Worm (Caenorhabditis elegans) whole organism, L4/young adult: ENCODE measurements around the gene cest-16.

Experiments used
- W03F9.2 ChIP-seq: fragments of 150-350 bp; optimal IDR thresholded peaks from 2 replicates; lab custom pipeline; 2014; ENCODE audit warnings: missing biosample characterization, missing genetic modification characterization
- dao-5 ChIP-seq: sonication (generic microtip); optimal IDR thresholded peaks from 2 replicates; lab custom pipeline; 2016; ENCODE audit warnings: missing genotype, missing genetic modification characterization, moderate library complexity, missing compliant biosample characterization
- him-1 ChIP-seq: sonication (generic microtip); optimal IDR thresholded peaks from 2 replicates; lab custom pipeline; 2016; ENCODE audit warnings: missing genotype, missing genetic modification reagents, missing genetic modification characterization, missing compliant biosample characterization

The cest-16 gene

ce11 chrX:6299641-6300240, at the start of gene cest-16:
Gene cest-16 (plus strand): TSS chrX:6299942.
- TF ChIP-seq dao-5: no peak
- TF ChIP-seq him-1 (tag; lab: Kevin White, UChicago): no peak
- no peak for TF ChIP-seq W03F9.2 (tag; lab: Kevin White, UChicago)

DNA sequence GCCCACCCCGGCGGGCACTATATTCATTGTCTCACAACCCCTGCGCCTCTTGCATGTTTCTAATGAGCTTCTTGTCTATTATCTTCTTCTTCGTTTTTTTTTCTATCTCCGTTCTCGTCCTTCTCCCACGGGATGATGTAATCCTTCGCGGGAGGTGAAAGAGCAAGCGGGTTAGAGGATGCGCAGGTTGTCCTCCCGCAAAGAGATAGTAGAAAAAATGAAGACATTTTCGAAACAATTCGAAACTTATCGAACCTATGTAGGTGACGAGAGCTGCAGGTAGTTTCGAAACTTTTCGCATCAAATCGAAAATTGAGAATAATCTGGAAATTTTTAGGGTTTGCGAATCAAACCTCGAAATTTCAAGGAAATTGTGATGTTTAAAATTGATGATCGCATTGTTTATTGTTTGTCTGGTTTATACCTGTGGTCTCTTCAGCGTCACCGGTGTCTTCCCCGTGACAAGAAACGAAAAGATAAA, 49.4 kb upstream of the cest-16 start:
- TF ChIP-seq him-1 (tag; lab: Kevin White, UChicago) (no peak), dao-5 (no peak), W03F9.2 (tag; lab: Kevin White, UChicago) (no peak)

DNA sequence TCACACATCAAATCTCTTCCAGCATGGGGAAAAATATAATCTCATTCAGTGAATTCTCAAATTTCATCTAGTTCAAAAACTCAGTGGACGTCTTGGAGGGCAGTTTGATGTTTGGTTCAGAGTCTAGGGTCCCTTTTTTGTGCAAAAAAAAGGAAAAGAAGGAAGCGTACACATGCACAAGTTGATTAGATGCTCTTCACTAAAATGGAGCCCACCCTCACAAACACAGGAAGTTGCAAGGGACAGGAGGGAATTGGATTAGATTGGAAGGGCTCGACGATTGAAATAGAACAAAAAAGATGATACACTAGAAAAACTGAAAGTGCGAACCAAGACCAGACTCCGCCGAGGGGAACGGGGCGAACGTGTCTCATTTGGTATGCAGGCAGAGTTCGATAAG, 48.9 kb upstream of the cest-16 start:
- TF ChIP-seq dao-5: no peak

- no peak for TF ChIP-seq him-1 (tag; lab: Kevin White, UChicago)
- no peak for TF ChIP-seq dao-5
- TF ChIP-seq W03F9.2 (tag; lab: Kevin White, UChicago): no peak
These were observed 48.4 kb upstream of the cest-16 start for ce11 chrX:6251321-6251720.

ce11 chrX:6251947-6252617, 47.7 kb upstream of the cest-16 start:
- TF ChIP-seq him-1 (tag; lab: Kevin White, UChicago) (peak; percentile 45), W03F9.2 (tag; lab: Kevin White, UChicago) (no peak)

ce11 chrX:6252752-6253151, 47.0 kb upstream of the cest-16 start:
- TF ChIP-seq W03F9.2 (tag; lab: Kevin White, UChicago) (no peak), dao-5 (no peak), him-1 (tag; lab: Kevin White, UChicago) (no peak)

DNA sequence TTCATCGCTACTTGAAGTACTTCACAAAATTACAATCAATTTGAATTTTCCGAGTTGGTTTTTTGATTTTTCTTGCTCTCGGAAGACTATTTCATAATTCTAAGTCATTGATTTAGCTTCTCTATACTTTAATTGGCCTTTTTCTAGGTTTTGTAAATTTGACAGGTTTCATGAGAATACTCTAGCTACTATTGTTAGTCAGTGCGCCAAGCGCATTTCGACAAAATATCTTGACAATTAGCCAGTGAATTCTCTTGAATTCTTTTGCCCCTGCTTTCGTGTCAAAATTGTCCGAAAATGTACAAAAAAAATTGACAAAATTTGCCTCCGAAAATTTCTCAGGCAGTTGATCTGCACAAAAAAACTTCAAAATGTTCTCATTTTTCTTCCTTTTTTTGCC, 46.6 kb upstream of the cest-16 start:
- TF ChIP-seq dao-5: no peak
- no peak for TF ChIP-seq W03F9.2 (tag; lab: Kevin White, UChicago)

- TF ChIP-seq dao-5: no peak
- TF ChIP-seq him-1 (tag; lab: Kevin White, UChicago): peak; percentile 5
- TF ChIP-seq W03F9.2 (tag; lab: Kevin White, UChicago): no peak
These were observed 46.2 kb upstream of the cest-16 start for ce11 chrX:6253566-6253898.

- TF ChIP-seq dao-5 (no peak), W03F9.2 (tag; lab: Kevin White, UChicago) (peak; percentile 30)
These were observed 45.7 kb upstream of the cest-16 start for ce11 chrX:6253899-6254670.

ce11 chrX:6254671-6255031, 45.1 kb upstream of the cest-16 start:
- TF ChIP-seq dao-5 (no peak), W03F9.2 (tag; lab: Kevin White, UChicago) (no peak), him-1 (tag; lab: Kevin White, UChicago) (no peak)

DNA sequence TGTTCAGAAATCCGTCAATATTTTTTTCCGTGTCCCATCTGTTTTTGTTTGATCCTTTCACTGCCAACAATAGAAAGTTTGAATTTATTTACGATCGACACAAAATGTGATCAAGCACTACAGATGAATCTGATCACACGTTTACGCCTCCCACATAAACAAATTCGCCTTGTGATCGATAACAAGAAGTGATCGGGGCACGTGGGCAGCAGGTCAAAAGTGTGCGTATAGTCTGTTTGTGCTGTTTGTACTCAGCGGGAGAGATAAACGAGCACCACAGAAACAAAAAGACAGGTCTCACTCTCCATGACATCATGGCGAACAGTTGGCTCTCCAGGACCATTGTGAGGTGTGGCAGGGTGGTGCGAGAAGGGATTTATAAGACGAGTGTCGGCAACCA, 44.2 kb upstream of the cest-16 start:
- TF ChIP-seq dao-5: peak; percentile 32
- no peak for TF ChIP-seq him-1 (tag; lab: Kevin White, UChicago)
- no peak for TF ChIP-seq W03F9.2 (tag; lab: Kevin White, UChicago)

ce11 chrX:6256430-6256829, 43.3 kb upstream of the cest-16 start:
- TF ChIP-seq W03F9.2 (tag; lab: Kevin White, UChicago) (no peak), dao-5 (no peak), him-1 (tag; lab: Kevin White, UChicago) (no peak)

DNA sequence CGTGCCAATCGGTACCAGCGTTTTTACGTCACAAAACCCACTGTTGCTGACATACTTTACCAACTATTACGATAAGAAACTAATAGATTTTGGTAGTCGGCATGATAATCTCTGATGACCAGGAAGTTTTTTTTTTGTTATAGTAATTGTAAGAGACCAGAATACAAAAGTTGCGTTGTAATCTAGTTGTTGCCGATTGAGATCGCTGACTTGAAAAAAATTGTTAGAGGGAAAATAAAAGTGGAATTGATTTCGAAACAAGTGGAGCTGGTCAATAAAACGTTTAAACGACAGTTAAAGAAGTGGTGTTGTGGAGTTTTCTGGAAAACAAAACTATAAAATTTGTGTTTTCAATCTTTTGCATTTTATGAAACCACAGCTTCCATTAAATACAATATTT, 42.8 kb upstream of the cest-16 start:
- no peak for TF ChIP-seq him-1 (tag; lab: Kevin White, UChicago)
- TF ChIP-seq dao-5: no peak
- TF ChIP-seq W03F9.2 (tag; lab: Kevin White, UChicago): no peak

ce11 chrX:6258409-6258808, 41.3 kb upstream of the cest-16 start:
- TF ChIP-seq W03F9.2 (tag; lab: Kevin White, UChicago): no peak

DNA sequence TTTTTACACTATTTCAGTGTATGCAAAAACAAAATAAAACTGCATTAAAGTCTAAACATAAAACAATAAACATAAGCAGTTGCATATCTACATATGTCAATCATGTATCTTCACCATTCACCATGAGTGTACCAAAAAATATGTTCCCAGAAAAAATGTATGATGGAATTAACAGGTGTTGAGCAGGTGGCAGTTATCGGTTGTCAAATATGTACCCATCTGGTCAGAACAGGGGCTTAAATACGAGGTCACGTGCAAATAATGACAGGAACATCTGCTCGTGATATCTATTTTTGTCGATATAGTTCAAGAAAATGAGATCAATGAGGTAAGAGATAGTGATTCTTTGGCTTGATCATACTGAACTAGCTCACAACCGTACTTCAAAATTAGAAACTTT, 40.7 kb upstream of the cest-16 start:
- TF ChIP-seq W03F9.2 (tag; lab: Kevin White, UChicago) (no peak), dao-5 (no peak), him-1 (tag; lab: Kevin White, UChicago) (no peak)
